Fruit fly (Drosophila melanogaster) whole organism, wandering third instar larva: ENCODE measurements around the gene CG4161.

Experiments used
- Abd-B ChIP-seq: fragments of >200 bp; optimal IDR thresholded peaks from 2 replicates; lab custom pipeline; 2017; ENCODE audit warnings: missing biosample characterization, missing genetic modification characterization
- CG32264 ChIP-seq: fragments of 200-800 bp; sonication (Bioruptor generic); optimal IDR thresholded peaks from 2 replicates; lab custom pipeline; 2016; ENCODE audit warnings: missing biosample characterization, missing genetic modification characterization
- CG9705 ChIP-seq: fragments of 200-800 bp; sonication (Bioruptor generic); optimal IDR thresholded peaks from 2 replicates; lab custom pipeline; 2018; ENCODE audit warnings: missing biosample characterization, mild to moderate bottlenecking, missing genetic modification characterization
- CrebA ChIP-seq: fragments of 200-800 bp; sonication (Bioruptor generic); optimal IDR thresholded peaks from 2 replicates; lab custom pipeline; 2016; ENCODE audit warnings: missing biosample characterization, mild to moderate bottlenecking, missing genetic modification characterization, borderline replicate concordance
- Dfd ChIP-seq: fragments of >200 bp; optimal IDR thresholded peaks from 2 replicates; lab custom pipeline; 2017; ENCODE audit warnings: missing biosample characterization, missing genetic modification characterization
- Dif ChIP-seq: fragments of 200-275, 200-300 bp; sonication (Bioruptor generic); optimal IDR thresholded peaks from 2 replicates; lab custom pipeline; 2018; ENCODE audit warnings: missing biosample characterization, missing genetic modification characterization; ENCODE audit not compliant: partially characterized antibody
- GATAd ChIP-seq: sonication (Bioruptor generic); optimal IDR thresholded peaks from 2 replicates; lab custom pipeline; 2016; ENCODE audit warnings: missing biosample characterization, missing genetic modification characterization
- HLH106 ChIP-seq: fragments of 200-800 bp; optimal IDR thresholded peaks from 3 replicates; lab custom pipeline; 2019; ENCODE audit warnings: missing biosample characterization, mild to moderate bottlenecking, missing genetic modification characterization, moderate library complexity
- Hnf4 ChIP-seq: fragments of 200-800 bp; sonication (Bioruptor generic); optimal IDR thresholded peaks from 2 replicates; lab custom pipeline; 2016; ENCODE audit warnings: missing biosample characterization, mild to moderate bottlenecking, missing genetic modification characterization
- Hr78 ChIP-seq: fragments of >200 bp; optimal IDR thresholded peaks from 2 replicates; lab custom pipeline; 2017; ENCODE audit warnings: missing biosample characterization, missing genetic modification characterization
- Hr83 ChIP-seq: fragments of 200-300 bp; sonication (Bioruptor generic); optimal IDR thresholded peaks from 2 replicates; lab custom pipeline; 2016; ENCODE audit warnings: missing biosample characterization, mild to moderate bottlenecking, missing genetic modification characterization, moderate library complexity; ENCODE audit not compliant: poor library complexity, severe bottlenecking
- Jra ChIP-seq: sonication (Bioruptor generic); optimal IDR thresholded peaks from 2 replicates; lab custom pipeline; 2016; ENCODE audit warnings: missing biosample characterization, missing genetic modification characterization
- Mio ChIP-seq: sonication (Bioruptor generic); optimal IDR thresholded peaks from 2 replicates; lab custom pipeline; 2016; ENCODE audit warnings: missing biosample characterization, missing genetic modification characterization
- Myc ChIP-seq: fragments of >200 bp; optimal IDR thresholded peaks from 2 replicates; lab custom pipeline; 2017
- N ChIP-seq: fragments of >200 bp; optimal IDR thresholded peaks from 2 replicates; lab custom pipeline; 2018; ENCODE audit warnings: missing biosample characterization, missing external identifiers, missing genetic modification characterization
- OdsH ChIP-seq: fragments of 200-800 bp; sonication (Bioruptor generic); optimal IDR thresholded peaks from 2 replicates; lab custom pipeline; 2016; ENCODE audit warnings: missing biosample characterization, mild to moderate bottlenecking, missing genetic modification characterization
- Rel ChIP-seq, 2 experiments: fragments of 200-800 bp; sonication (Bioruptor generic) in 1 of 2; optimal IDR thresholded peaks; 2 replicates in 1 of 2; 3 replicates in 1 of 2; lab custom pipeline; 2016 to 2019; ENCODE audit warnings: mild to moderate bottlenecking in 2 of 2, missing biosample characterization in 2 of 2, missing genetic modification characterization in 2 of 2, moderate library complexity in 1 of 2
- Sp1 ChIP-seq: fragments of 200-800 bp; sonication (Bioruptor generic); optimal IDR thresholded peaks from 3 replicates; lab custom pipeline; 2019; ENCODE audit warnings: missing biosample characterization, mild to moderate bottlenecking, missing genetic modification characterization, moderate library complexity
- Vsx2 ChIP-seq: fragments of 200-300, 225-300 bp; sonication (Bioruptor generic); optimal IDR thresholded peaks from 2 replicates; lab custom pipeline; 2018; ENCODE audit warnings: missing biosample characterization, missing genetic modification characterization; ENCODE audit not compliant: partially characterized antibody
- br ChIP-seq: fragments of 200-800 bp; sonication (Bioruptor generic); optimal IDR thresholded peaks from 2 replicates; lab custom pipeline; 2016; ENCODE audit warnings: missing biosample characterization, missing genetic modification characterization
- brk ChIP-seq: fragments of 200-800 bp; sonication (Bioruptor generic); optimal IDR thresholded peaks from 2 replicates; lab custom pipeline; 2016; ENCODE audit warnings: missing biosample characterization, mild to moderate bottlenecking, missing genetic modification characterization
- dl ChIP-seq, 2 experiments: fragments of 175-275, 200-275 bp in 1 of 2; fragments of 200-275 bp in 1 of 2; sonication (Bioruptor generic); optimal IDR thresholded peaks; lab custom pipeline; 2018; ENCODE audit warnings: mild to moderate bottlenecking in 2 of 2, missing biosample characterization in 2 of 2, missing genetic modification characterization in 2 of 2, moderate library complexity in 2 of 2; ENCODE audit not compliant: partially characterized antibody in 2 of 2, insufficient read depth in 1 of 2
- dmrt93B ChIP-seq: fragments of 200-800 bp; sonication (Bioruptor generic); optimal IDR thresholded peaks from 2 replicates; lab custom pipeline; 2018; ENCODE audit warnings: missing biosample characterization, mild to moderate bottlenecking, missing genetic modification characterization
- dsf ChIP-seq: sonication (Bioruptor generic); optimal IDR thresholded peaks from 2 replicates; lab custom pipeline; 2016; ENCODE audit warnings: missing biosample characterization, missing genetic modification characterization, borderline replicate concordance
- ey ChIP-seq: fragments of 200-800 bp; sonication (Bioruptor generic); optimal IDR thresholded peaks from 2 replicates; lab custom pipeline; 2016; ENCODE audit warnings: missing biosample characterization, missing genetic modification characterization
- foxo ChIP-seq, 2 experiments: fragments of 200-800 bp; sonication (Bioruptor generic); optimal IDR thresholded peaks; 2 replicates in 1 of 2; 3 replicates in 1 of 2; lab custom pipeline; 2016 to 2017; ENCODE audit warnings: missing biosample characterization in 2 of 2, missing genetic modification characterization in 2 of 2
- fru ChIP-seq: fragments of 200-800 bp; sonication (Bioruptor generic); optimal IDR thresholded peaks from 3 replicates; lab custom pipeline; 2016; ENCODE audit warnings: missing biosample characterization, mild to moderate bottlenecking, missing genetic modification characterization
- h ChIP-seq: fragments of 200-800 bp; sonication (Bioruptor generic); optimal IDR thresholded peaks from 3 replicates; lab custom pipeline; 2016; ENCODE audit warnings: missing biosample characterization, mild to moderate bottlenecking, missing genetic modification characterization
- jim ChIP-seq: fragments of 175-275, 200-325 bp; sonication (Bioruptor generic); optimal IDR thresholded peaks from 2 replicates; lab custom pipeline; 2016; ENCODE audit warnings: missing biosample characterization, mild to moderate bottlenecking, missing genetic modification characterization
- lola ChIP-seq: fragments of >200 bp; optimal IDR thresholded peaks from 2 replicates; lab custom pipeline; 2017; ENCODE audit warnings: missing biosample characterization, missing genetic modification characterization
- pan ChIP-seq: fragments of >200 bp; optimal IDR thresholded peaks from 2 replicates; lab custom pipeline; 2017
- psq ChIP-seq: fragments of 200-800 bp; sonication (Bioruptor generic); optimal IDR thresholded peaks from 3 replicates; lab custom pipeline; 2017; ENCODE audit warnings: missing biosample characterization, mild to moderate bottlenecking, missing genetic modification characterization, moderate library complexity
- rgr ChIP-seq: fragments of 200-800 bp; sonication (Bioruptor generic); optimal IDR thresholded peaks from 3 replicates; lab custom pipeline; 2016; ENCODE audit warnings: missing biosample characterization, mild to moderate bottlenecking, missing genetic modification characterization
- sage ChIP-seq: fragments of 200-800 bp; sonication (Bioruptor generic); optimal IDR thresholded peaks from 2 replicates; lab custom pipeline; 2016; ENCODE audit warnings: missing biosample characterization, mild to moderate bottlenecking, missing genetic modification characterization
- sv ChIP-seq: fragments of 200-800 bp; sonication (Bioruptor generic); optimal IDR thresholded peaks from 3 replicates; lab custom pipeline; 2016; ENCODE audit warnings: missing biosample characterization, missing genetic modification characterization
- tai ChIP-seq: sonication (Bioruptor generic); optimal IDR thresholded peaks from 2 replicates; lab custom pipeline; 2016; ENCODE audit warnings: missing biosample characterization, missing genetic modification characterization
- usp ChIP-seq: fragments of >200 bp; optimal IDR thresholded peaks from 2 replicates; lab custom pipeline; 2017; ENCODE audit warnings: missing biosample characterization, missing genetic modification characterization
- woc ChIP-seq: sonication (Bioruptor generic); optimal IDR thresholded peaks from 2 replicates; lab custom pipeline; 2016; ENCODE audit warnings: missing biosample characterization, mild to moderate bottlenecking, missing genetic modification characterization

Gene CG4161

DNA sequence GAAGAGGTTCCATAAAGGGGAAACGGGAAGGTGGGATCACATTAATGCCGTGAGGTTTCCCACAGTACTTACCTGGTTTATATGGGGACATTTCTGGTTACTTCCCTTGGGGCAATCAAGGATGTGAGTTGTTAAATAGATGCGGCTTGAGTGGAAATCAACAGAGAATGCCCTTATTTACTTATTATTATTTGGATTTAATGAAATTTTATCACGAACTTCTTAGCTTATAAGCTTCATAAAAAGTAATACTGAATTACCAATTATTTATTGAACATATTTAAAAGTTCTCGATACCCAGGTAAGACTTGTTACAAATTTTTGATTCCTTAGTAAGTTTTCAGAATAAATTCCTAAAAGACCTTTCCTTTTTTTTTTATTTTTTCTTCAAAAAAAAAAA, at the start of gene CG4161:
Gene CG4161, plus strand, starts transcription at position 301 of the 400 bp plus-strand sequence.
- TF ChIP-seq Abd-B (no peak), h (GFP tag; lab: Kevin White, UChicago) (no peak), fru (no peak), usp (no peak)

DNA sequence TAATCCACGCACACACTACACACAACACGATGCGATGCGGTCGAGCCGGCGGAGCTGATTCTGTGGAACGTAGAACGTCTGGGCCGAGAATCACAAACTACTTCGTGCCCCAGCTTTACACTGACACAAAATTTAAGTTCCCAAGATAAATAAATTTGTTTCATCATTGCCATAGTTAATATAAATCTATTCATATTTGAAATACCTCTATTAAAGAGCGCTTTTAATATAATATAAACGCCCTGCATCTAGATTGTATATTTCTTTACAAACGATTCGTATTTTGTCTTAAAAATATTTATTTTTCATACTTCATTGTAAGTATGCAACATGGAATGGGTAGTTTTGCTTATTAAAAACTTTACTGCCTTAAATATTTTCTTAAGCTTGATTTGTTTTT, 47.8 kb upstream of the CG4161 start:
- peak; percentile 14 for TF ChIP-seq brk (GFP tag; lab: Kevin White, UChicago)
- peak; percentile 64 for TF ChIP-seq OdsH (GFP tag; lab: Kevin White, UChicago)
- no peak for TF ChIP-seq woc (GFP tag; lab: Kevin White, UChicago)
- peak; percentile 83 for TF ChIP-seq fru
- TF ChIP-seq Abd-B = no peak
- peak; percentile 63 for TF ChIP-seq psq (GFP tag; lab: Kevin White, UChicago)
- peak; percentile 77 for TF ChIP-seq HLH106 (tag; lab: Kevin White, UChicago)
- peak; percentile 48 for TF ChIP-seq rgr (GFP tag; lab: Kevin White, UChicago)
- no peak for TF ChIP-seq ey (GFP tag; lab: Kevin White, UChicago)
- peak; percentile 47 for TF ChIP-seq dmrt93B (GFP tag; lab: Kevin White, UChicago)
- TF ChIP-seq Vsx2 = no peak
- peak in 1 of 2 experiments; percentile 75 for TF ChIP-seq foxo (GFP tag; optimal IDR thresholded peaks at IDR 0.05; lab: Kevin White, UChicago)
- peak; percentile 87 for TF ChIP-seq Sp1 (GFP tag; lab: Kevin White, UChicago)
- no peak for TF ChIP-seq Hr78

DNA sequence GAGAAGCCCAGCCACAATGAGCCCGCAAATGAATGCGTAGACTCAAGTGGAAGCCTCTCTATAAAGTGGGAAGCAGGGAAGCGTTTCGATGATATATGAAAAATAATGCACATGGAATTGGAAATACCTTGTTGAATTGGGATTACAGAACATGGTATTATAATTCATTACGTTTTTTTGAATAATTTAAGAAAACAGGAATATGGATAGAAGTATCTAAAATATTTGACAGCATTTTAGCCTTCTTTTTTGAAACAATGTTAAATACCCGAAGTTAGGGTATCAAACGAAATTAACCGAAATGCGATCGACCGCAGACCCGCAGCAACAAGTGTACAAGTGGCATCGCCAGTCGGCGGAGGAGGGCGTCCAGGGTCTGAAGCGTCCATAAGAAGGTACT, 47.0 kb upstream of the CG4161 start:
- peak; percentile 94 for TF ChIP-seq woc (GFP tag; lab: Kevin White, UChicago)
- TF ChIP-seq lola (GFP tag; lab: Kevin White, UChicago) = no peak
- TF ChIP-seq sv (GFP tag; lab: Kevin White, UChicago) = no peak
- TF ChIP-seq rgr (GFP tag; lab: Kevin White, UChicago) = peak; percentile 67
- TF ChIP-seq sage (GFP tag; lab: Kevin White, UChicago) = peak; percentile 39
- TF ChIP-seq dl (GFP tag; optimal IDR thresholded peaks at IDR 0.05; lab: Kevin White, UChicago; ENCODE audit: insufficient read depth in 1 of 2, partially characterized antibody in 2 of 2) = no peak
- TF ChIP-seq h (GFP tag; lab: Kevin White, UChicago) = peak; percentile 90
- no peak for TF ChIP-seq Abd-B
- peak in 1 of 2 experiments; percentile 81 for TF ChIP-seq foxo (GFP tag; optimal IDR thresholded peaks at IDR 0.05; lab: Kevin White, UChicago)
- TF ChIP-seq Hr83 = no peak
- TF ChIP-seq N (GFP tag; lab: Kevin White, UChicago) = no peak
- TF ChIP-seq Mio (GFP tag; lab: Kevin White, UChicago) = no peak
- no peak for TF ChIP-seq Vsx2
- peak; percentile 27 for TF ChIP-seq Jra (GFP tag; lab: Kevin White, UChicago)
- peak; percentile 42 for TF ChIP-seq CG32264
- TF ChIP-seq usp = no peak
- no peak for TF ChIP-seq jim (GFP tag; lab: Kevin White, UChicago)
- peak; percentile 88 for TF ChIP-seq fru
- no peak for TF ChIP-seq Myc (lab: Kevin White, UChicago)
- peak; percentile 53 for TF ChIP-seq Hnf4 (GFP tag; lab: Kevin White, UChicago)
- TF ChIP-seq Dfd (GFP tag; lab: Kevin White, UChicago) = no peak
- peak; percentile 74 for TF ChIP-seq psq (GFP tag; lab: Kevin White, UChicago)
- peak; percentile 66 for TF ChIP-seq Sp1 (GFP tag; lab: Kevin White, UChicago)
- TF ChIP-seq brk (GFP tag; lab: Kevin White, UChicago) = peak; percentile 61
- TF ChIP-seq GATAd (GFP tag; lab: Kevin White, UChicago) = no peak
- TF ChIP-seq HLH106 (tag; lab: Kevin White, UChicago) = peak; percentile 87
- peak; percentile 78 for TF ChIP-seq ey (GFP tag; lab: Kevin White, UChicago)
- TF ChIP-seq dsf (GFP tag; lab: Kevin White, UChicago) = no peak
- TF ChIP-seq br = peak; percentile 79
- no peak for TF ChIP-seq pan (lab: Kevin White, UChicago)
- peak; percentile 69 for TF ChIP-seq dmrt93B (GFP tag; lab: Kevin White, UChicago)
- no peak for TF ChIP-seq Dif
- TF ChIP-seq CrebA (GFP tag; lab: Kevin White, UChicago) = no peak
- no peak for TF ChIP-seq Hr78
- peak; percentile 1 for TF ChIP-seq Rel (GFP tag; optimal IDR thresholded peaks at IDR 0.05; lab: Kevin White, UChicago)
- TF ChIP-seq Rel (tag; optimal IDR thresholded peaks at IDR 0.05; lab: Kevin White, UChicago) = no peak
- TF ChIP-seq CG9705 (GFP tag; lab: Kevin White, UChicago) = peak; percentile 39
- peak; percentile 81 for TF ChIP-seq OdsH (GFP tag; lab: Kevin White, UChicago)
- TF ChIP-seq tai = no peak
